Worm (Caenorhabditis elegans): ENCODE data around the gene fbxb-106.

ce11 chrII:2770788-2771187, 8.6 kb downstream of the fbxb-106 start, which contains the start of gene fbxb-105:
- no peak for TF ChIP-seq nhr-11 (tag; optimal IDR thresholded peaks at IDR 0.05)
- no peak for TF ChIP-seq lsy-2 (tag; optimal IDR thresholded peaks at IDR 0.05)
